Worm (Caenorhabditis elegans) whole organism, young adult: ENCODE measurements around the gene M02E1.3.

Experiments used
- F49E8.2 ChIP-seq: sonication (generic microtip); optimal IDR thresholded peaks from 3 replicates; lab custom pipeline; 2017; ENCODE audit warnings: missing genetic modification characterization, mild to moderate bottlenecking, missing compliant biosample characterization, antibody characterized with exemption, moderate library complexity; ENCODE audit not compliant: insufficient read depth
- Y67H2A.10 ChIP-seq: fragments of 200-800 bp; sonication (Bioruptor generic); conservative IDR thresholded peaks from 2 replicates; pipeline ENCODE4 v1.3.6; 2022; ENCODE audit warnings: missing genetic modification reagents, missing genetic modification characterization, missing compliant biosample characterization
- efl-1 ChIP-seq: fragments of 150-350 bp; optimal IDR thresholded peaks from 2 replicates; lab custom pipeline; 2014; ENCODE audit warnings: missing biosample characterization, missing genetic modification reagents, missing genetic modification characterization
- lir-1 ChIP-seq: fragments of 200-800 bp; sonication (Bioruptor generic); conservative IDR thresholded peaks from 2 replicates; pipeline ENCODE4 v1.3.6; 2022; ENCODE audit warnings: missing genetic modification reagents, missing genetic modification characterization, missing compliant biosample characterization
- nhr-179 ChIP-seq: sonication (generic microtip); optimal IDR thresholded peaks from 2 replicates; lab custom pipeline; 2016; ENCODE audit warnings: mild to moderate bottlenecking, missing genetic modification characterization, missing compliant biosample characterization
- somi-1 ChIP-seq: fragments of 200-800 bp; sonication (Bioruptor generic); optimal IDR thresholded peaks from 2 replicates; lab custom pipeline; 2018; ENCODE audit warnings: mild to moderate bottlenecking, missing genetic modification characterization, missing compliant biosample characterization
- tbx-9 ChIP-seq: sonication (generic microtip); optimal IDR thresholded peaks from 2 replicates; lab custom pipeline; 2016; ENCODE audit warnings: borderline replicate concordance, missing genetic modification characterization, inconsistent platforms, missing compliant biosample characterization
- unc-62 ChIP-seq: fragments of 150-350 bp; optimal IDR thresholded peaks from 2 replicates; lab custom pipeline; 2014; ENCODE audit warnings: missing biosample characterization, missing genetic modification reagents, missing genetic modification characterization

DNA sequence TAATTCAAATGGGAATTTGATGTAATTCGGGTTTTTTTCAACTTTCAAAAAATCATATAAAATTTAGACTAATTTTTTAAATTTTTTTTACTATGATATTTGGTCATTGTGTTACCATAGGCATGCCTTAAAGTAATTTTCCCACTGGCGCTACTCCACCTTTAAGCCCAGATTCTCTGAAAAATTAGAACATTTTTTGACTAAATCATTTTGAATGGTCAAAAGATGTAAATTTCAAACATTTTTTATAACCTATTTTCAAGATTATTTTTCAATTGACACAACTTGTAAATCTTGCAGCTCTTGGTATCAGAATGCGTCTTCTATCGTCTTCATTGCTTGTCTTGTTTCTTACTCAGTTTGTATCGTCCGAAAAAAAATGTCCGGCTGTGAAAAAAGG is 25.4 kb upstream of the M02E1.3 start, which contains the start of gene R57.2:
- TF ChIP-seq nhr-179 (no peak), efl-1 (no peak), somi-1 (GFP tag; lab: Kevin White, UChicago) (no peak), unc-62 (GFP tag; lab: Kevin White, UChicago) (no peak), F49E8.2 (tag; lab: Kevin White, UChicago) (no peak), Y67H2A.10 (GFP tag; lab: Robert Waterston, UW) (no peak), tbx-9 (no peak), lir-1 (no peak)
